Worm (Caenorhabditis elegans) whole organism, midembryonic: ENCODE measurements around the gene nhr-96.

ENCODE experiments used
- T22C8.4 ChIP-seq: fragments of 200-800 bp; sonication (Bioruptor generic); IDR thresholded peaks from 2 replicates; pipeline ENCODE4 v1.3.6; 2022; ENCODE audit warnings: missing genetic modification characterization, missing compliant biosample characterization
- cog-1 ChIP-seq: sonication (generic microtip); optimal IDR thresholded peaks from 2 replicates; lab custom pipeline; 2016; ENCODE audit warnings: missing genetic modification characterization, missing compliant biosample characterization
- flt-1 ChIP-seq: fragments of 200-800 bp; sonication (Bioruptor generic); IDR thresholded peaks from 2 replicates; pipeline ENCODE4 v1.3.6; 2022; ENCODE audit warnings: missing genetic modification characterization, missing compliant biosample characterization
- ztf-23 ChIP-seq: fragments of 200-800 bp; sonication (Bioruptor generic); IDR thresholded peaks from 2 replicates; pipeline ENCODE4 v1.3.6; 2022; ENCODE audit warnings: missing genetic modification reagents, missing genetic modification characterization, missing compliant biosample characterization

ce11 chrV:2254553-2255124, 21.4 kb downstream of the nhr-96 start, which contains the start of gene str-253:
- TF ChIP-seq flt-1 (no peak), cog-1 (tag; lab: Kevin White, UChicago) (no peak), T22C8.4 (GFP tag; lab: Robert Waterston, UW) (no peak), ztf-23 (GFP tag; lab: Robert Waterston, UW) (no peak)
